Worm (Caenorhabditis elegans): Measurements from ENCODE around the gene T28C6.7.

ce11 chrIV:8822598-8822997, 5.0 kb upstream of the T28C6.7 start:
- TF ChIP-seq cnd-1 (tag; optimal IDR thresholded peaks at IDR 0.05), result no peak
- no peak for TF ChIP-seq pha-4 (tag; optimal IDR thresholded peaks at IDR 0.05)
- no peak for TF ChIP-seq lin-13 (tag; optimal IDR thresholded peaks at IDR 0.05)
- TF ChIP-seq tbx-8 (GFP tag; optimal IDR thresholded peaks at IDR 0.05), result no peak
- TF ChIP-seq nhr-237 (tag; optimal IDR thresholded peaks at IDR 0.05), result no peak
- no peak for TF ChIP-seq M03D4.4 (tag; optimal IDR thresholded peaks at IDR 0.05)
- no peak for TF ChIP-seq snpc-4 (tag; optimal IDR thresholded peaks at IDR 0.05)
- TF ChIP-seq sptf-1 (tag; optimal IDR thresholded peaks at IDR 0.05), result no peak
- TF ChIP-seq nhr-12 (tag; optimal IDR thresholded peaks at IDR 0.05), result no peak
- TF ChIP-seq unc-62 (GFP tag; optimal IDR thresholded peaks at IDR 0.05), result no peak
- TF ChIP-seq nhr-76 (tag; optimal IDR thresholded peaks at IDR 0.05), result no peak
- TF ChIP-seq sem-2 (GFP tag; optimal IDR thresholded peaks at IDR 0.05), result no peak
